Worm (Caenorhabditis elegans) whole organism, L1 larva: ENCODE results near the gene act-5.

Source experiments
- Y116A8C.19 ChIP-seq: sonication (generic microtip); optimal IDR thresholded peaks from 2 replicates; lab custom pipeline; 2016; ENCODE audit warnings: missing compliant biosample characterization, missing genetic modification characterization, borderline replicate concordance
- alr-1 ChIP-seq: fragments of 200-800 bp; sonication (Bioruptor generic); optimal IDR thresholded peaks from 2 replicates; lab custom pipeline; 2018; ENCODE audit warnings: borderline replicate concordance, mild to moderate bottlenecking, missing genetic modification characterization, missing compliant biosample characterization
- aly-2 ChIP-seq: fragments of 150-350 bp; optimal IDR thresholded peaks from 2 replicates; lab custom pipeline; 2014; ENCODE audit warnings: missing biosample characterization, missing genetic modification characterization
- ama-1 ChIP-seq: fragments of 150-350 bp; optimal IDR thresholded peaks from 2 replicates; lab custom pipeline; 2014
- blmp-1 ChIP-seq: fragments of 150-350 bp; optimal IDR thresholded peaks from 2 replicates; lab custom pipeline; 2014; ENCODE audit warnings: missing biosample characterization, missing genetic modification characterization
- ceh-8 ChIP-seq: fragments of 200-800 bp; sonication (Bioruptor generic); optimal IDR thresholded peaks from 2 replicates; lab custom pipeline; 2018; ENCODE audit warnings: mild to moderate bottlenecking, missing genetic modification characterization, moderate library complexity, missing compliant biosample characterization
- dsc-1 ChIP-seq: sonication (generic microtip); optimal IDR thresholded peaks from 2 replicates; lab custom pipeline; 2016; ENCODE audit warnings: mild to moderate bottlenecking, missing genetic modification characterization, missing compliant biosample characterization
- efl-1 ChIP-seq, 4 experiments: fragments of 150-350 bp; optimal IDR thresholded peaks in 3 of 4; peaks in 1 of 4; 1 replicate in 1 of 4; 2 replicates in 3 of 4; lab custom pipeline; 2014; ENCODE audit warnings: missing biosample characterization in 2 of 4, missing genetic modification characterization in 2 of 4, missing genetic modification reagents in 2 of 4
- egl-27 ChIP-seq, 2 experiments: fragments of 150-350 bp in 1 of 2; sonication (generic microtip); optimal IDR thresholded peaks; 3 replicates each; lab custom pipeline; 2017 to 2018; ENCODE audit warnings: missing biosample characterization in 2 of 2, missing genetic modification characterization in 2 of 2, missing genetic modification reagents in 2 of 2
- elt-3 ChIP-seq, 6 experiments: fragments of 150-350 bp in 1 of 6; sonication (generic microtip); optimal IDR thresholded peaks; 2 replicates each; lab custom pipeline; 2017 to 2018; ENCODE audit warnings: missing biosample characterization in 6 of 6, missing genetic modification characterization in 6 of 6, inconsistent platforms in 1 of 6
- fkh-10 ChIP-seq: sonication (generic microtip); optimal IDR thresholded peaks from 2 replicates; lab custom pipeline; 2017; ENCODE audit warnings: missing biosample characterization, missing genetic modification reagents, missing genetic modification characterization
- fkh-8 ChIP-seq: sonication (generic microtip); optimal IDR thresholded peaks from 2 replicates; lab custom pipeline; 2016; ENCODE audit warnings: mild to moderate bottlenecking, missing genetic modification characterization, missing compliant biosample characterization
- fos-1 ChIP-seq: fragments of 150-350 bp; optimal IDR thresholded peaks from 2 replicates; lab custom pipeline; 2014; ENCODE audit warnings: missing biosample characterization, missing genetic modification characterization
- hlh-17 ChIP-seq: fragments of 200-800 bp; sonication (Bioruptor generic); optimal IDR thresholded peaks from 2 replicates; lab custom pipeline; 2018; ENCODE audit warnings: missing genetic modification characterization, mild to moderate bottlenecking, missing compliant biosample characterization, moderate library complexity, borderline replicate concordance
- hpl-2 ChIP-seq: fragments of 150-350 bp; optimal IDR thresholded peaks from 2 replicates; lab custom pipeline; 2014; ENCODE audit warnings: missing biosample characterization, missing genetic modification reagents, missing genetic modification characterization
- irx-1 ChIP-seq: sonication (generic microtip); optimal IDR thresholded peaks from 2 replicates; lab custom pipeline; 2016; ENCODE audit warnings: missing genetic modification characterization, missing compliant biosample characterization
- jun-1 ChIP-seq: fragments of 150-350 bp; optimal IDR thresholded peaks from 2 replicates; lab custom pipeline; 2014; ENCODE audit warnings: missing biosample characterization, missing genetic modification reagents, missing genetic modification characterization
- lin-14 ChIP-seq: fragments of 200-800 bp; sonication (Bioruptor generic); optimal IDR thresholded peaks from 2 replicates; lab custom pipeline; 2018; ENCODE audit warnings: mild to moderate bottlenecking, missing genetic modification characterization, moderate library complexity, missing compliant biosample characterization
- lin-15B ChIP-seq: fragments of 150-350 bp; sonication (generic microtip); optimal IDR thresholded peaks from 3 replicates; lab custom pipeline; 2014; ENCODE audit warnings: missing biosample characterization, missing genetic modification characterization
- lir-3 ChIP-seq: sonication (generic microtip); optimal IDR thresholded peaks from 2 replicates; lab custom pipeline; 2016; ENCODE audit warnings: mild to moderate bottlenecking, missing genetic modification characterization, moderate library complexity, missing compliant biosample characterization; ENCODE audit not compliant: poor library complexity
- lsy-2 ChIP-seq, 2 experiments: fragments of 150-350 bp; optimal IDR thresholded peaks; 2 replicates each; lab custom pipeline; 2014; ENCODE audit warnings: missing biosample characterization in 2 of 2, missing genetic modification characterization in 2 of 2
- mef-2 ChIP-seq: fragments of 150-350 bp; optimal IDR thresholded peaks from 2 replicates; lab custom pipeline; 2014; ENCODE audit warnings: missing biosample characterization, missing genetic modification characterization
- mep-1 ChIP-seq: fragments of 150-350 bp; optimal IDR thresholded peaks from 2 replicates; lab custom pipeline; 2014; ENCODE audit warnings: missing biosample characterization, missing genetic modification characterization
- nhr-237 ChIP-seq: fragments of 150-350 bp; optimal IDR thresholded peaks from 2 replicates; lab custom pipeline; 2014; ENCODE audit warnings: missing biosample characterization, missing genetic modification characterization
- nhr-76 ChIP-seq: sonication (generic microtip); optimal IDR thresholded peaks from 2 replicates; lab custom pipeline; 2017; ENCODE audit warnings: missing biosample characterization, missing genetic modification characterization
- nhr-77 ChIP-seq: fragments of 150-350 bp; optimal IDR thresholded peaks from 2 replicates; lab custom pipeline; 2014; ENCODE audit warnings: missing biosample characterization, missing genetic modification characterization
- pax-3 ChIP-seq: fragments of 200-800 bp; sonication (Bioruptor generic); optimal IDR thresholded peaks from 2 replicates; lab custom pipeline; 2018; ENCODE audit warnings: mild to moderate bottlenecking, missing genetic modification characterization, moderate library complexity, missing compliant biosample characterization
- pqm-1 ChIP-seq: sonication (generic microtip); optimal IDR thresholded peaks from 3 replicates; lab custom pipeline; 2017; ENCODE audit warnings: missing biosample characterization, missing genetic modification characterization
- rnt-1 ChIP-seq: sonication (generic microtip); optimal IDR thresholded peaks from 2 replicates; lab custom pipeline; 2016; ENCODE audit warnings: mild to moderate bottlenecking, missing genetic modification characterization, moderate library complexity, missing compliant biosample characterization
- skn-1 ChIP-seq: fragments of 150-350 bp; optimal IDR thresholded peaks from 2 replicates; lab custom pipeline; 2014; ENCODE audit warnings: missing biosample characterization, missing genetic modification characterization
- sox-4 ChIP-seq: sonication (generic microtip); optimal IDR thresholded peaks from 2 replicates; lab custom pipeline; 2016; ENCODE audit warnings: missing genetic modification characterization, missing compliant biosample characterization
- sup-37 ChIP-seq: fragments of 200-800 bp; sonication (Bioruptor generic); optimal IDR thresholded peaks from 2 replicates; lab custom pipeline; 2018; ENCODE audit warnings: mild to moderate bottlenecking, missing genetic modification characterization, missing compliant biosample characterization
- unc-30 ChIP-seq: sonication (generic microtip); optimal IDR thresholded peaks from 2 replicates; lab custom pipeline; 2017; ENCODE audit warnings: missing biosample characterization, missing genetic modification characterization
- unc-98 ChIP-seq: fragments of 200-800 bp; sonication (Bioruptor generic); IDR thresholded peaks from 2 replicates; pipeline ENCODE4 v1.3.6; 2022; ENCODE audit warnings: missing genetic modification characterization, missing compliant biosample characterization
- vab-15 ChIP-seq: sonication (generic microtip); optimal IDR thresholded peaks from 2 replicates; lab custom pipeline; 2017; ENCODE audit warnings: missing genotype, mild to moderate bottlenecking, missing genetic modification characterization, missing compliant biosample characterization
- xbp-1 ChIP-seq: sonication (generic microtip); optimal IDR thresholded peaks from 2 replicates; lab custom pipeline; 2016; ENCODE audit warnings: missing genetic modification characterization, missing compliant biosample characterization
- zip-4 ChIP-seq: fragments of 200-800 bp; sonication (Bioruptor generic); optimal IDR thresholded peaks from 2 replicates; lab custom pipeline; 2018; ENCODE audit warnings: mild to moderate bottlenecking, missing genetic modification characterization, moderate library complexity, missing compliant biosample characterization
- ztf-11 ChIP-seq, 2 experiments: sonication (generic microtip); optimal IDR thresholded peaks; 2 replicates each; lab custom pipeline; 2016 to 2017; ENCODE audit warnings: missing genetic modification characterization in 2 of 2, missing biosample characterization in 1 of 2, missing compliant biosample characterization in 1 of 2

The act-5 gene

DNA sequence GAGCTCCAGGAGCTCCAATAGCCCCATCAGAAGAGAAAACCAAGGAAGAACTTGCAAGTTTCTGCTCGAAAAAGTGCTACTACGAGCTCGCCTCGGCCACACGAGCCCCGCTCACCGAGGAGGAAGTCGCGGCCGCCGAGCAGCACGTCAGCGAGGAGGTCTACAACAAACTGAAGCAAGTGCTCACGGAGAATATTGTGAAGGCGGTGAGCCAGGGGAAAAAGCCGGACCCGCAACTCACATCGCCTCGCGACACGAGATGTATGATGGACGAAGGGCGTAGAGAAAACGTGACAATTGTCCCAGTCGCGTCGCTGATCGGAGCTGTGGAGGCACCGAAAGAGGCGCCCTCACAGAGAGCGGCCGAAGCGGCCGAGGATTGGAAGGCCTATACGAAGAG lies 46.8 kb upstream of the act-5 start:
- TF ChIP-seq ama-1 (lab: Kevin White, UChicago) (no peak), vab-15 (tag; lab: Kevin White, UChicago) (no peak), fos-1 (tag; lab: Kevin White, UChicago) (no peak), lin-15B (tag; lab: Kevin White, UChicago) (no peak), Y116A8C.19 (tag; lab: Kevin White, UChicago) (no peak), rnt-1 (no peak), fkh-8 (tag; lab: Kevin White, UChicago) (no peak), egl-27 (tag; optimal IDR thresholded peaks at IDR 0.05; lab: Kevin White, UChicago) (no peak), dsc-1 (tag; lab: Kevin White, UChicago) (no peak)
- TF ChIP-seq, all 84 proteins: peak for 0

DNA sequence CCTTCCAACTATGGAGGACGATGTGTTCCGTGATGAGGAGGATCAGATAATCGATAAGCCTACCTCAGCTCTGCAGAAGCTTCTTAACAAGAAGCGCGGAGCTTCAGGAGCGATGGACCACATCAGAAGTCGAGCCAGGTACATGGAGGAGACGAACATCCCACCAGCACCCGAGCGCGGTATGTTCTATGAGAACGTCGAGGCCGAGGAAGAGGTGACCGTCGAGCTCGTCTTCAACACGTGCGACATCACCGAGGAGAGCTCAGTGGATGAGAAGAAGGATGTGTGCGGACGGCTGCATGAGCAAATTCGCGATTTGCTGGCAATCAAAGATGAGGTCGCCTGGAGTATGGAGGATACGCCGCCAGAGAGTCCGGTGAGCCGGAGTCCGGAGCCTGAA lies 46.1 kb upstream of the act-5 start:
- TF ChIP-seq lsy-2 (tag; optimal IDR thresholded peaks at IDR 0.05; lab: Kevin White, UChicago) = no peak
- TF ChIP-seq sup-37 (GFP tag; lab: Kevin White, UChicago) = no peak
- no peak for TF ChIP-seq unc-30 (tag; lab: Kevin White, UChicago)

DNA sequence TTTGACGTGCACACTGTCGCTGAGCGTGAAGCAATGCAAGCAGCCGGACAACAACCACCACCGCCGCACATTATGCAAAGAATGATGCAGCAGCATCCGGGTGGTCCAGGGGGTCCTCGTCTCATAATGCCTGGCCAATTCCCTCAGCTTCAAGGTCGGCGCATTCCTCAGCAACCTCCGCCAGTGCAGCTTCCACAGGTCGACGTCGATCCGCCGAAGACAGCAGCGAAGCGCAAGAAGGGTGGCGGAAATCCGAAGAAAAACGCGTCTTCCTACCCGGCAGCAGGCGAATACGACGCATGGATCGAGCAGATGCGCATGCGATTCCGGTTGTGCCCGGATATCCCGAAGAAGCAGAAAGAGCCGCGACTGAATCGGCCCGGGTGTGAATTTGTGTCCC lies 45.5 kb upstream of the act-5 start:
- TF ChIP-seq ceh-8 (GFP tag; lab: Kevin White, UChicago) (peak; percentile 13), blmp-1 (tag; lab: Kevin White, UChicago) (no peak), mep-1 (no peak)
- TF ChIP-seq, all 84 proteins: peak for 1

DNA sequence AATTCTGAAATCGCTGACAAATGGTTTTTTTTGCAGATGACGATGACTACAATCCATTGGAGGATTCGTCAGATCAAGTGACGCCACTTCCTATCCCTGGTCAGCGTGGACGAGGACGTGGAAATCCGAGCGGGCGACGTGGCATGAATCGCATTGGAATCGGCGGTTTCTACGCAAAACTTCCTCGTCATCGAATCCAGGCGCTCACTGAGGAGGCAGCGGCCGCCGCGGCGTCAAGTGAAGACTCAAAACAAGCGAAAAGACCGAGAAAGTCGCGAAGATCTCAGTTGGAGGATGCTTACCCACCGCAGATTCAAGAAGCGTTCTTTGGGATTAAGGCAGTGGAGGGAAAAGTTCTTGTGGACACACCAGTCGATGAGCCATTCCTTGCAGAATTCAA lies 42.7 kb upstream of the act-5 start:
- TF ChIP-seq hlh-17 (GFP tag; lab: Kevin White, UChicago) (no peak), mef-2 (tag; lab: Kevin White, UChicago) (no peak), ztf-11 (tag; optimal IDR thresholded peaks at IDR 0.05; lab: Kevin White, UChicago) (no peak), rnt-1 (no peak)

DNA sequence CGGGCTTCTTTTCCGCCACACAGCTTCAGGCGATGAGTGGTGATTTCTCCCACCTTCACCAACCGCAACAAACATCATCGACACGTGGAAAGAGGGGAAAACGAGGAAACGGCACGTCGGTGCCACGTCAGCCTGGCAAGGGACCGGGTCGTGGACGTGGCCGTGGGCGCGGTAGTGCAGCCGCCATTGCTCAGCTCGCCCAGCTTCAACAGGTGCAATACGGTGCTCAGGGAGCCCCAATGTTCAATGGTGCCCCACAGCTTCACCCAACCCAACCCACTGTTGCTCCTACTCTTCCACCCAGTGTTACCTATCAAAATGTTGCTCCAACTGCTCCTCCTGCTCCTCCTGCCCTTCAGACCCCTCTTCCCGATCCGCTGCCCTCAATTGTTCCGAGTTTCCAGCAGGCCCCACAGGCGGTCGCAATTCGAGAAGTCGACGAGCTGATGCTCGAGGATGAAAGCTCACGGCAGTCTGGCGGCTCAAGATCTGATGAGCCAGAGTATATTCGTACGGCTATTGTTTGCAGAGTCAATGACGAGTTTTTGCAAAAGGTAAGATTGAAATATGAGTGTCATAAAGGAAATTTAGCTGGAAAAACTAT lies 40.1 kb upstream of the act-5 start:
- no peak for TF ChIP-seq xbp-1
- no peak for TF ChIP-seq efl-1 (optimal IDR thresholded peaks at IDR 0.05; lab: Kevin White, UChicago)
- TF ChIP-seq efl-1 (GFP tag; optimal IDR thresholded peaks at IDR 0.05 in 1 of 2; lab: Kevin White, UChicago) = peak in 1 of 2 experiments; percentile 13
- no peak for TF ChIP-seq alr-1 (tag; lab: Kevin White, UChicago)
- no peak for TF ChIP-seq elt-3 (tag; optimal IDR thresholded peaks at IDR 0.05; lab: Kevin White, UChicago)
- no peak for TF ChIP-seq fkh-10

DNA sequence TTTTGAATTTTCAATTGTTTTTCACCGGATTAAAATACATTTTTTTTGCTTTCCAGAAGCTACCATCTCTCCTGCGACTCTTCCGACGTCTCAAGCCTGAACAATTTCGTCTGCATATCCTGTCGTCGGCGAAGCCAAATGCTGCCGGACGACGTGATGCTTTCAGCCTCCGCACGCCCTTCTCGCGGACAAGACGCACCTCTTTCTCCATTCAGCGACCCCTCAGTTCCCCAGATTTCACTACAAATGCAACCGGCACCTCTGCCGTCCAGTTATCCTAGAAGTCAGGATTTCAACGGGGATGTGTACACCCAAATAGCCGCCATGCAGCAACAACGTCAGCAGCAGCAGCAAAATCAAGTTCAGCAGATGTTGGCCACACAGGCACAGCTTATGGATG lies 38.4 kb upstream of the act-5 start:
- peak; percentile 70 for TF ChIP-seq alr-1 (tag; lab: Kevin White, UChicago)
- no peak for TF ChIP-seq lsy-2 (tag; optimal IDR thresholded peaks at IDR 0.05; lab: Kevin White, UChicago)

DNA sequence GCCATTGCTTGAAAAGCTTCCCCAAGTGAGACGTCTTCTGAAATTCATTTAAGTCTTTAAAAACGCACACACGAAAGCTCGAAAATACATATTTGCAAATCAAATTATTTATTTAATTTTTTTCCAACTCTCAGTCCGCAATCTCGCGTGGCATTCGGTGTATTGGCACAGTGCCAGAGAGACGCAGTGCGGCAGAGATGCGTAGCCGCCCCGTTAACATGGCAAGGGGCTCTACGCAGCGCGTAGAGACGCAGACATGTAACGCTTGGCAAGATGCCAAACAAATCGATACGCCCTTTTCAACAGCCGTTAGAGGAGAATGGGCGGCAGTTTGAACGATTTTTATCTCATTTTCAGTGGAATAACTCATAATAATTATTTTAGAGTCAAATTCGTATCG lies 37.7 kb upstream of the act-5 start, which contains the start of the genes drr-2 and set-16:
Gene drr-2, minus strand, starts transcription at position 37 of the 400 bp plus-strand sequence.
Gene set-16, plus strand, starts transcription at position 383 of the 400 bp plus-strand sequence.
- TF ChIP-seq sox-4 (peak; percentile 94), elt-3 (tag; optimal IDR thresholded peaks at IDR 0.05; lab: Kevin White, UChicago) (peak in 3 of 6 experiments; percentile 94 to 98 (median 95)), ceh-8 (GFP tag; lab: Kevin White, UChicago) (peak; percentile 96), pax-3 (tag; lab: Kevin White, UChicago) (peak; percentile 98), jun-1 (tag; lab: Kevin White, UChicago) (peak; percentile 98), zip-4 (GFP tag; lab: Kevin White, UChicago) (peak; percentile 94), lin-14 (peak; percentile 99), skn-1 (peak; percentile 94), nhr-76 (tag; lab: Kevin White, UChicago) (peak; percentile 76), alr-1 (tag; lab: Kevin White, UChicago) (no peak), irx-1 (tag; lab: Kevin White, UChicago) (peak; percentile 98), dsc-1 (tag; lab: Kevin White, UChicago) (peak; percentile 99), aly-2 (peak; percentile 95), pqm-1 (tag; lab: Kevin White, UChicago) (peak; percentile 27), nhr-237 (tag; lab: Kevin White, UChicago) (peak; percentile 96), xbp-1 (peak; percentile 98), ama-1 (lab: Kevin White, UChicago) (peak; percentile 48), hpl-2 (GFP tag; lab: Kevin White, UChicago) (peak; percentile 95), nhr-77 (peak; percentile 98), unc-98 (GFP tag; lab: Robert Waterston, UW) (peak; percentile 95), egl-27 (tag; optimal IDR thresholded peaks at IDR 0.05; lab: Kevin White, UChicago) (peak in 1 of 2 experiments; percentile 80), vab-15 (tag; lab: Kevin White, UChicago) (peak; percentile 68), lir-3 (tag; lab: Kevin White, UChicago) (peak; percentile 92)
